Fruit fly (Drosophila melanogaster) Kc167 (cell line): ENCODE data around the gene GNBP2.

Source experiments
- Myc ChIP-seq: fragments of >200 bp; optimal IDR thresholded peaks from 2 replicates; lab custom pipeline; 2017; ENCODE audit warnings: missing external identifiers
- Sin3A ChIP-seq: fragments of >200 bp; optimal IDR thresholded peaks from 2 replicates; lab custom pipeline; 2018; ENCODE audit warnings: missing external identifiers
- h ChIP-seq: fragments of >200 bp; optimal IDR thresholded peaks from 3 replicates; lab custom pipeline; 2018; ENCODE audit warnings: missing external identifiers
- insv ChIP-seq: fragments of >200 bp; optimal IDR thresholded peaks from 3 replicates; lab custom pipeline; 2018; ENCODE audit warnings: missing external identifiers
- psq ChIP-seq: fragments of >200 bp; optimal IDR thresholded peaks from 2 replicates; lab custom pipeline; 2017; ENCODE audit warnings: missing external identifiers
- ttk ChIP-seq: sonication (Bioruptor generic); optimal IDR thresholded peaks from 2 replicates; lab custom pipeline; 2017; ENCODE audit warnings: missing external identifiers

GNBP2 gene

dm6 chr3L:18675363-18675866 lies at the start of gene GNBP2, which contains the start of gene GNBP1:
GNBP2 (minus strand) TSS chr3L:18675413.
GNBP1 (plus strand) TSS chr3L:18675800.
- TF ChIP-seq h (lab: Kevin White, UChicago) (no peak), ttk (lab: Kevin White, UChicago) (no peak), psq (no peak), Sin3A (lab: Kevin White, UChicago) (no peak), insv (no peak), Myc (lab: Kevin White, UChicago) (no peak)

- TF ChIP-seq insv (no peak), psq (no peak), Myc (lab: Kevin White, UChicago) (no peak), Sin3A (lab: Kevin White, UChicago) (no peak), ttk (lab: Kevin White, UChicago) (no peak), h (lab: Kevin White, UChicago) (no peak)
Observed at dm6 chr3L:18723172-18723571, 48.0 kb upstream of the GNBP2 start, which contains the start of gene CG12477. CG12477 (minus strand) TSS chr3L:18723272.

DNA sequence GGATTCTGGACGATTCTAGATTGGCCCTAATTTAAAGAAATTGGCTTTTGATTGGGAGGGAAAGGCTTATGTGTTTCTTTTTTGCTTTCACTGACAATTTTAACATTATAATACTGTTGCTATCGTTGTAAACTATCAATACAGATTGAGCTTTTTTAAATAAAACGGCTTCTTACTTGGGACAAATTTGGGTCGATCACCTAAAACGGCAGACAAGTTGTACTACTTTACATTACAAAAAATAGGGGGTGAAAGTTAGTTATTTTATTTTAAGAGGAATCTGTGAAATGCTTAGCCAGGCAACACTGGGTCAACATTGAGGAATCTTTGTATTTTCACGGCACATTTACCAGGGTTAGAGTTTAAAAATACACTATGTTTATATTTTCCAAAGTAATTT lies 23.1 kb upstream of the GNBP2 start, which contains the start of gene Dic4:
Dic4 (minus strand) TSS at position 101 of the 400 bp plus-strand sequence.
- TF ChIP-seq insv: no peak
- TF ChIP-seq h (lab: Kevin White, UChicago): no peak
- no peak for TF ChIP-seq ttk (lab: Kevin White, UChicago)
- no peak for TF ChIP-seq psq
- TF ChIP-seq Sin3A (lab: Kevin White, UChicago): no peak
- TF ChIP-seq Myc (lab: Kevin White, UChicago): no peak

dm6 chr3L:18693887-18694286 lies 18.7 kb upstream of the GNBP2 start, which contains the start of gene CG6893:
CG6893 (plus strand) TSS chr3L:18694187.
- TF ChIP-seq insv (no peak), Myc (lab: Kevin White, UChicago) (no peak), ttk (lab: Kevin White, UChicago) (no peak), psq (no peak), h (lab: Kevin White, UChicago) (no peak), Sin3A (lab: Kevin White, UChicago) (no peak)

- no peak for TF ChIP-seq ttk (lab: Kevin White, UChicago)
- TF ChIP-seq Myc (lab: Kevin White, UChicago): no peak
- no peak for TF ChIP-seq Sin3A (lab: Kevin White, UChicago)
- TF ChIP-seq psq: no peak
- no peak for TF ChIP-seq insv
- no peak for TF ChIP-seq h (lab: Kevin White, UChicago)
Observed at dm6 chr3L:18686220-18686801, 11.1 kb upstream of the GNBP2 start, which contains the start of gene Cyp12c1. Cyp12c1 (minus strand) TSS chr3L:18686319.

- no peak for TF ChIP-seq h (lab: Kevin White, UChicago)
Observed at dm6 chr3L:18683846-18684245, 8.6 kb upstream of the GNBP2 start, which contains the start of gene Chmp1. Chmp1 (minus strand) TSS chr3L:18684061.

dm6 chr3L:18681550-18682217 lies 6.5 kb upstream of the GNBP2 start, which contains the start of the genes Sgf11 and CG32202:
Sgf11 (minus strand) TSS chr3L:18681836.
CG32202 (plus strand) TSS chr3L:18682184.
- TF ChIP-seq ttk (lab: Kevin White, UChicago): no peak
- no peak for TF ChIP-seq h (lab: Kevin White, UChicago)
- no peak for TF ChIP-seq Myc (lab: Kevin White, UChicago)
- TF ChIP-seq psq: no peak
- no peak for TF ChIP-seq Sin3A (lab: Kevin White, UChicago)
- no peak for TF ChIP-seq insv

DNA sequence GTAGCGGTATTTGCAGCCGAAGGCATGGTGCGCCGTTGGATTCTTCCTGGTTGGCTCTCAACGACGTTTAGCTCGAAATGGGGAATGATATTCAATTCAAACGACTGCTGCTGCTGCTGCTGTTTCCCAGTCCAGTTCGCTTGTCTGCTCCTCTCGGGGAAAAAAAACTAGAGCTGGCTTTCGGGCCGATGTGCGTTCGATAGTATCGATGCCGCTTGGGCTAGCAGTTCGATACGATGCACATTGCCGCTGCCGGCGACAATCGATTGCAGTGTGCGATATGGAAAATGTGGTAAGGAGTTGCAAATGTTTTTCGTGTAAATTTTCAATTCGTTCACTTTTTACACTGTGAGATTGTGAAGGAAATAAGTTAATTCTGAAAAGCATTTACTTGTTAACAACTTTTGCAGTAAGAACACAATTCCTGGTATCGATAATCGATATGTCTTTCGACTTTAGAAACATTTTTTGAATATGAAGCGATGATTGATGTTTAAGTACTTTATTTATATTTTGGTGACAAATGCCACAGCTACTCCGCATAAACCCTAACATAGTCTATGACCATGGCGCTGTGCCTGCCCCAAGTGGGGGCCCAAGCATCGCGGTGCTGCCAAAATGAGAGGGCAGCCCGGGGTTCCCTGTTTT lies 2.1 kb downstream of the GNBP2 start, which contains the start of gene Capr:
Capr (minus strand) TSS at position 339 of the 648 bp plus-strand sequence.
- TF ChIP-seq psq (no peak), ttk (lab: Kevin White, UChicago) (no peak), h (lab: Kevin White, UChicago) (no peak), Myc (lab: Kevin White, UChicago) (no peak), insv (no peak), Sin3A (lab: Kevin White, UChicago) (peak; percentile 83)

- no peak for TF ChIP-seq h (lab: Kevin White, UChicago)
- no peak for TF ChIP-seq psq
- no peak for TF ChIP-seq Sin3A (lab: Kevin White, UChicago)
- TF ChIP-seq ttk (lab: Kevin White, UChicago): no peak
- no peak for TF ChIP-seq insv
- no peak for TF ChIP-seq Myc (lab: Kevin White, UChicago)
Observed at dm6 chr3L:18672203-18672602, 3.0 kb downstream of the GNBP2 start.

- TF ChIP-seq ttk (lab: Kevin White, UChicago) (no peak), Myc (lab: Kevin White, UChicago) (no peak), h (lab: Kevin White, UChicago) (no peak), insv (no peak), psq (no peak), Sin3A (lab: Kevin White, UChicago) (no peak)
Observed at dm6 chr3L:18669874-18670273, 5.3 kb downstream of the GNBP2 start.

DNA sequence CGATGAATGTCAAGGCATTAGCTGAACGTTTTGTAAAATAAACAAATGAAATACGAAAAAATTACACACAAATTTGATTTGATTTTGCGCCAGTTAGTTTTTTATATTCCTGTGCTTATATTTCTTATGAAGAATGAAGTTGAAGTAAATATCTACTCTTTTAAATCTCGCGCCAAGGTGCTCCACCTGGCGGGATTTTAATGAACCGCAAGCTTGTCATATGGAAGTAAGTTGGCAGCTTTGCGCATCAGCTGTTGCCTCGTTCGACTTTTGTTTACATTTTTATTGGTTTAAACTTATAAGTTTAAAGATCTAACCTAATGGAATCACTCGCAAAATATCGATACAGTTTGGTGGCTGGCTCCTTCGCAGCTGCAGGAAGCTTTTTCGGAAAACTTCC lies 8.1 kb downstream of the GNBP2 start, which contains the start of gene CG42495:
CG42495 (plus strand) TSS at position 247 of the 400 bp plus-strand sequence.
- TF ChIP-seq psq: no peak

DNA sequence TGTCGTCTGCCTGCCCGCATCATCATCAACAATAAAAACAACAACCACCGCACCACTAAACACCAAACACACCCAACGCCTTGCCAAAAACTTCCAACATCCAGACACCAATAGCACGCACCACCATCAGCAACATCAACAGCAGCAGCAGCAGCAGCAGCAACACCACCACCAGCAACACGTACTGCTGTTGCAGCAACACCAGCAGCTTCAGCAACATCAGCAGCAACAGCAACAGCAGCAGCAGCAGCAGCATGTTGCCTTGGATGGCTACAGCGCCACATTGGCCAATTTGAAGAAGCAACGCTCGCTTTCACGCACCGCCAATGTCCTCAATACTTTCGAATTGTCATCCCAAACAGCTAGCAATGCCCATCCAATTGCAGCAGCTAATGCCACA lies 9.6 kb downstream of the GNBP2 start:
- TF ChIP-seq ttk (lab: Kevin White, UChicago) (no peak), psq (no peak), Sin3A (lab: Kevin White, UChicago) (no peak), insv (no peak), h (lab: Kevin White, UChicago) (no peak), Myc (lab: Kevin White, UChicago) (no peak)
